Fruit fly (Drosophila melanogaster) ovary, adult (tissue): Measurements from ENCODE around the gene CG6040.

ENCODE experiments used
- CG17801 ChIP-seq: fragments of 200-800 bp; optimal IDR thresholded peaks from 2 replicates; lab custom pipeline; 2019; ENCODE audit warnings: missing biosample characterization, mild to moderate bottlenecking, missing genetic modification characterization, moderate library complexity; ENCODE audit not compliant: partially characterized antibody

CG6040 gene

DNA sequence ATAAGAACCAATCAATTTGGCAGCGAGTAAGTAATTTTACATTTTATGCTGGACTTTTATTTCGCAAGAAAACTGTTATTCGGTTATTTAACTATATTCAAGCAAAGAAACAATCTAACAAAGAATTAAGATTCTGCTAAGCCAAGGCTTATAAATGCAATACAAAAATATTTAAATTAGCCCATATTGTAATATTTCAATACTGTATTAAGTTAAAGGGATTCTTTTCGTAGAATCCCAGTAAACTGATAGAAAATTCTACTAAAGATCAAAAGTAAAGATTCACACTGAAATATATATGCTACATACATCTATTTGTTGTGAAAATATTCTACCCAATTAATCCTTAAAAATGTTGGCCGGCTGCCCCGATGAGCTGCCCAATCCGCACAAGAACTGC is 79.9 kb downstream of the CG6040 start, which contains the start of gene CG14282:
TSS of gene CG14282 (plus strand) at position 301 of the 400 bp plus-strand sequence.
- TF ChIP-seq CG17801 (GFP tag; lab: Kevin White, UChicago) = no peak

DNA sequence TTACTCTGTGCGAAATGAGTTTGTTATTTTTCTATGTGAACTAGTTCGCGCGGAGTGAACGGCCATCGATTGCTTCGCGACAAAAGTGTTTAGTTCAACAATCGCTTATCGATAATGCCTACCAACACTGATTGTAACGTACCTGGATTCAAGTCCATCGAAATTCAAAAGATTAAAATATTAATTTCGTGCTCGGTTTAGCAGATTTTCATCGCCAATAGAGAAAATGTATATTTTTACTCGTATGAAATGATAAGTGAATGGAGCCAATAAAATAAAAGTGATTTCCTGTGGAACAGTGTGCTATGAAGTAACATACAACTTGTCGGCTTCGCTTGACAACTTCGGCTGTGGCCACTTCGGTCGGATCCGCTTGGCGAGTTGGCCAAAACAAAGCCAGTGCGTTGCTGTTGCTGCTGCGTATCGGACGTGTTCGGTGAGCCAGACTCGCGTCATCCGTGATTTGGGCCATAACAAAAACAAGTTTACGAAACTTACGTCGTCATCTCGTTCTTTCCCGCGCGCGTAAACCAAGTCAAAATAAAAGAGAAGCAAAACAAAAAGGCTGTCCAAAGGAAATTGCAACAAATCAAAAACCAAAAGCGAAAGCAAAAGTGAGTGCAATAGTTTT is 83.6 kb downstream of the CG6040 start, which contains the start of the genes CG5555 and myd:
TSS of gene CG5555 (minus strand) at position 276 of the 631 bp plus-strand sequence.
TSS of gene myd (plus strand) at position 397 of the 631 bp plus-strand sequence.
- TF ChIP-seq CG17801 (GFP tag; lab: Kevin White, UChicago) = no peak

DNA sequence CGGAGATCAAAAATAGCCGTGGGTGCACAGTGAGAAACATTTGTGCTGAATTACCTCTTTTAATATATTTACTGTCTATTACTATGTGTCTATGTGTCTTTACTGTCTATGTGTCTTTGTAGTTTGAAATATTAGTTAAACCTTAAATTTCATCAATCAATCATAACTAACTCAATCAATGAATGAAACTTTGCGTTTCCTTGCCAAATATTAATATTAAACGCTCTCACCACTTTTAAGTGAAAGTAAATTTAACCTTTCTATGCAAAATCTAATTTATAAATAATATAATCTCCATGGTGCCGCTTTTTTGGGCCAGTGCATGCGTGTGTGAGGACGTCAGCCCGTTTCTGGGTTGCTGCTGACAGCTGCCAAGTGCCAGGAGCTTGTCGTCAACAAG is 84.5 kb downstream of the CG6040 start:
- TF ChIP-seq CG17801 (GFP tag; lab: Kevin White, UChicago) = no peak
